Fruit fly (Drosophila melanogaster) S2 (cell line): Measurements from ENCODE around the gene CG32104.

ENCODE experiments used
- CG8478 ChIP-seq: fragments of >200 bp; optimal IDR thresholded peaks from 2 replicates; lab custom pipeline; 2018
- CTCF ChIP-seq, 2 experiments: fragments of >200 bp; optimal IDR thresholded peaks; 2 replicates each; lab custom pipeline; 2018

dm6 chr3L:12350307-12350706 lies 48.8 kb downstream of the CG32104 start:
- no peak for TF ChIP-seq CG8478 (lab: Kevin White, UChicago)
- TF ChIP-seq CTCF (optimal IDR thresholded peaks at IDR 0.05; lab: Kevin White, UChicago), result no peak
